Worm (Caenorhabditis elegans) whole organism, L2 larva: ENCODE data around the gene T28F3.8.

ENCODE experiments used
- F13H6.1 ChIP-seq: sonication (generic microtip); optimal IDR thresholded peaks from 2 replicates; lab custom pipeline; 2016; ENCODE audit warnings: missing genetic modification characterization, missing compliant biosample characterization
- aly-2 ChIP-seq: fragments of 150-350 bp; optimal IDR thresholded peaks from 2 replicates; lab custom pipeline; 2014; ENCODE audit warnings: missing biosample characterization, missing genetic modification characterization
- ama-1 ChIP-seq: fragments of 150-350 bp; optimal IDR thresholded peaks from 2 replicates; lab custom pipeline; 2018; ENCODE audit warnings: inconsistent platforms
- lin-39 ChIP-seq: fragments of 150-350 bp; optimal IDR thresholded peaks from 2 replicates; lab custom pipeline; 2014; ENCODE audit warnings: missing biosample characterization, missing genetic modification reagents, missing genetic modification characterization
- nhr-11 ChIP-seq: fragments of 150-350 bp; optimal IDR thresholded peaks from 2 replicates; lab custom pipeline; 2014; ENCODE audit warnings: missing biosample characterization, missing genetic modification characterization
- peb-1 ChIP-seq: fragments of 150-350 bp; optimal IDR thresholded peaks from 2 replicates; lab custom pipeline; 2014; ENCODE audit warnings: missing biosample characterization, missing genetic modification characterization
- skn-1 ChIP-seq: sonication (generic microtip); optimal IDR thresholded peaks from 2 replicates; lab custom pipeline; 2017; ENCODE audit warnings: missing biosample characterization, missing genetic modification characterization
- snpc-4 ChIP-seq: fragments of 150-350 bp; optimal IDR thresholded peaks from 2 replicates; lab custom pipeline; 2014; ENCODE audit warnings: missing biosample characterization, missing genetic modification characterization
- unc-39 ChIP-seq: fragments of 150-350 bp; optimal IDR thresholded peaks from 2 replicates; lab custom pipeline; 2014; ENCODE audit warnings: missing biosample characterization, missing genetic modification characterization
- unc-62 ChIP-seq: fragments of 150-350 bp; optimal IDR thresholded peaks from 2 replicates; lab custom pipeline; 2014; ENCODE audit warnings: missing biosample characterization, missing genetic modification reagents, missing genetic modification characterization
- ztf-11 ChIP-seq: sonication (generic microtip); optimal IDR thresholded peaks from 2 replicates; lab custom pipeline; 2017; ENCODE audit warnings: missing biosample characterization, missing genetic modification characterization

ce11 chrIV:17308211-17308610, 1.1 kb upstream of the T28F3.8 start, which contains the start of gene T28F3.9:
- TF ChIP-seq unc-62 (GFP tag; lab: Kevin White, UChicago) (no peak), nhr-11 (tag; lab: Kevin White, UChicago) (no peak), skn-1 (tag; lab: Kevin White, UChicago) (no peak), ztf-11 (tag; lab: Kevin White, UChicago) (no peak), F13H6.1 (tag; lab: Kevin White, UChicago) (no peak), unc-39 (tag; lab: Kevin White, UChicago) (no peak), ama-1 (lab: Kevin White, UChicago) (no peak), aly-2 (tag; lab: Kevin White, UChicago) (no peak), peb-1 (tag; lab: Kevin White, UChicago) (no peak), snpc-4 (tag; lab: Kevin White, UChicago) (no peak), lin-39 (no peak)
